Fruit fly (Drosophila melanogaster): ENCODE data around the gene CG9396.

The CG9396 gene

DNA sequence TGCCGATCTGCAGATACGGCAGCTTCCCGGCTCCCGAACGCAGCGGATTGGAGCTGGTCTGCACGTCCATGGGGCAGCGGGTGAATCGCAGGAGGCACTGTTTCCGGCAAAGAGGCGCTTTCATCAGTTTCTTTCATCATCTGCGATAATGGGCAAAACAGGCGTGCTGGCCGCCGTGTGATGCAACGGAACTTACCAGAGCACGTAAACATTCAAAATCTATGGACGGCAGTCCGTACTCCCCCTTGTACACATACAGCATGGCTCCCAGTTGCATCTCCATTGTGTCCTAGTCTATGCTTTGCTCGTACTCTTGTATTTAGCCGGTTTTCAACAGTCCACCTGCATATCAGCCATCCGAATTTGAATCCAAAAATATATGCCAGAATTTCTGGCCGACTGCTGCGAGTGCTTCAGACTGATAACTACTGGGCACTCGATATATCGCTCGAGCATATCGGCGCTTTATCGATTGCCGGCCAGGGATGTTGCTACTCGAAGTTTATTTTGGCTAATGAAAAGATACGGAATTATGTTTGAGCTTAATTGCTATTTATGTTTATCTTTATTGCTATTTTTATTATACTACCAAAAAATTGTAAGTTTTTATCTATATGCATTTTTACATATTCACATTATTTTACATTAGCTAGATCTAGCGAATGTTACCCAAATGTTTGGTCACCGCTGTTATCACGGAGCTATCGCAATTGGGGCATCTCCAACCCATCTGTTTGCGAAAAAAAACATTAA is 8.0 kb downstream of the CG9396 start, which contains the start of the genes CG9393 and Vps45 (continued):
- TF ChIP-seq fd96Cb (tag; optimal IDR thresholded peaks at IDR 0.05) = no peak
- TF ChIP-seq C15 (GFP tag; IDR thresholded peaks at IDR 0.05) = no peak
- peak; percentile 49; the same call in 1 of the 2 replicates for TF ChIP-seq CG8765 (GFP tag; IDR thresholded peaks at IDR 0.05)
- peak; percentile 75 for TF ChIP-seq CG17829 (tag; optimal IDR thresholded peaks at IDR 0.05)
- 0 out of 2 replicates have a peak, but pooled peaks have one; percentile 16 for TF ChIP-seq CG10321 (GFP tag; IDR thresholded peaks at IDR 0.05)
- TF ChIP-seq Hr3 (GFP tag; optimal IDR thresholded peaks at IDR 0.05) = peak; percentile 69
- TF ChIP-seq CG14710 (tag; optimal IDR thresholded peaks at IDR 0.05) = peak; percentile 81
- peak; percentile 16 for TF ChIP-seq CG4328 (GFP tag; optimal IDR thresholded peaks at IDR 0.05)
- no peak for TF ChIP-seq Taf1 (GFP tag; IDR thresholded peaks at IDR 0.05)
- TF ChIP-seq lilli (GFP tag; optimal IDR thresholded peaks at IDR 0.05) = peak; percentile 84
- TF ChIP-seq fru (optimal IDR thresholded peaks at IDR 0.05) = no peak
- no peak for TF ChIP-seq wek (GFP tag; optimal IDR thresholded peaks at IDR 0.05)
- TF ChIP-seq CG7556 (GFP tag; optimal IDR thresholded peaks at IDR 0.05) = peak; percentile 50
- peak; percentile 64 for TF ChIP-seq vvl (GFP tag; IDR thresholded peaks at IDR 0.05)
- no peak for TF ChIP-seq pan (optimal IDR thresholded peaks at IDR 0.05)
- TF ChIP-seq pan (GFP tag; optimal IDR thresholded peaks at IDR 0.05 in 1 of 2, IDR thresholded peaks at IDR 0.05 in 1 of 2) = peak in 1 of 2 experiments; percentile 32
- TF ChIP-seq CG10431 (GFP tag; optimal IDR thresholded peaks at IDR 0.05) = no peak
- TF ChIP-seq Opbp (GFP tag; IDR thresholded peaks at IDR 0.05; ENCODE audit: partially characterized antibody) = peak; percentile 90
- TF ChIP-seq Asciz (GFP tag; optimal IDR thresholded peaks at IDR 0.05) = no peak
- peak; percentile 34; the same call in 1 of the 2 replicates for TF ChIP-seq sisA (GFP tag; IDR thresholded peaks at IDR 0.05)
- TF ChIP-seq CG12236 (GFP tag; optimal IDR thresholded peaks at IDR 0.05) = no peak
- TF ChIP-seq CkIIα-i1 (GFP tag; IDR thresholded peaks at IDR 0.05) = no peak
- TF ChIP-seq CG8359 (GFP tag; optimal IDR thresholded peaks at IDR 0.05; ENCODE audit: borderline replicate concordance) = no peak
- TF ChIP-seq CG2875 (GFP tag; optimal IDR thresholded peaks at IDR 0.05) = no peak
- TF ChIP-seq NfI (GFP tag; optimal IDR thresholded peaks at IDR 0.05) = peak; percentile 58
- TF ChIP-seq knrl (GFP tag; IDR thresholded peaks at IDR 0.05; ENCODE audit: partially characterized antibody) = peak; percentile 95
- peak; percentile 16 for TF ChIP-seq trh (GFP tag; optimal IDR thresholded peaks at IDR 0.05)
- peak; percentile 36; the same call in 1 of the 2 replicates for TF ChIP-seq ranshi (GFP tag; IDR thresholded peaks at IDR 0.05)
- TF ChIP-seq CG4730 (GFP tag; IDR thresholded peaks at IDR 0.05) = 0 out of 2 replicates have a peak, but pooled peaks have one; percentile 34
- 0 out of 2 replicates have a peak, but pooled peaks have one; percentile 18 for TF ChIP-seq onecut (GFP tag; IDR thresholded peaks at IDR 0.05)
- no peak for TF ChIP-seq so (GFP tag; IDR thresholded peaks at IDR 0.05)
- peak; percentile 48 for TF ChIP-seq az2 (GFP tag; optimal IDR thresholded peaks at IDR 0.05)
- TF ChIP-seq ci (GFP tag; IDR thresholded peaks at IDR 0.05) = no peak
- peak; percentile 80 for TF ChIP-seq Dbx (GFP tag; IDR thresholded peaks at IDR 0.05)
- TF ChIP-seq zfh1 (GFP tag; IDR thresholded peaks at IDR 0.05) = no peak
- 0 out of 3 replicates have a peak, but pooled peaks have one; percentile 7 for TF ChIP-seq Optix (GFP tag; IDR thresholded peaks at IDR 0.05)
- no peak for TF ChIP-seq CG30431 (GFP tag; optimal IDR thresholded peaks at IDR 0.05)
- peak; percentile 67 for TF ChIP-seq CG15514 (GFP tag; optimal IDR thresholded peaks at IDR 0.05)
- peak; percentile 16; the same call in 1 of the 2 replicates for TF ChIP-seq E2f1 (GFP tag; IDR thresholded peaks at IDR 0.05)
- peak; percentile 27 for TF ChIP-seq gfzf (GFP tag; optimal IDR thresholded peaks at IDR 0.05)
- TF ChIP-seq CG13775 (GFP tag; optimal IDR thresholded peaks at IDR 0.05) = peak; percentile 68
- peak; percentile 78 for TF ChIP-seq HLH54F (GFP tag; optimal IDR thresholded peaks at IDR 0.05)
- no peak for TF ChIP-seq Stat92E (GFP tag; optimal IDR thresholded peaks at IDR 0.05)
- TF ChIP-seq eyg (GFP tag; optimal IDR thresholded peaks at IDR 0.05) = no peak
- TF ChIP-seq cad (GFP tag; optimal IDR thresholded peaks at IDR 0.05) = no peak
- TF ChIP-seq CG1603 (tag; optimal IDR thresholded peaks at IDR 0.05) = no peak
- TF ChIP-seq vfl (GFP tag; optimal IDR thresholded peaks at IDR 0.05) = peak; percentile 52
- peak; percentile 60 for TF ChIP-seq CG17186 (GFP tag; optimal IDR thresholded peaks at IDR 0.05)
- peak; percentile 94 for TF ChIP-seq Bgb (GFP tag; IDR thresholded peaks at IDR 0.05; ENCODE audit: partially characterized antibody)

Data from whole organism, embryonic.